Worm (Caenorhabditis elegans) whole organism, late embryonic: ENCODE measurements around the gene skr-20.

Source experiments
- C08G9.2 ChIP-seq: sonication (generic microtip); optimal IDR thresholded peaks from 2 replicates; lab custom pipeline; 2016; ENCODE audit warnings: mild to moderate bottlenecking, missing genetic modification characterization, moderate library complexity, missing compliant biosample characterization
- ama-1 ChIP-seq: fragments of 150-350 bp; optimal IDR thresholded peaks from 2 replicates; lab custom pipeline; 2014
- ceh-19 ChIP-seq: fragments of 200-800 bp; sonication (Bioruptor generic); optimal IDR thresholded peaks from 2 replicates; lab custom pipeline; 2018; ENCODE audit warnings: mild to moderate bottlenecking, missing genetic modification characterization, missing compliant biosample characterization
- elt-2 ChIP-seq: sonication (generic microtip); optimal IDR thresholded peaks from 2 replicates; lab custom pipeline; 2016; ENCODE audit warnings: missing genetic modification reagents, missing genetic modification characterization, missing compliant biosample characterization
- hlh-15 ChIP-seq: sonication (generic microtip); optimal IDR thresholded peaks from 2 replicates; lab custom pipeline; 2016; ENCODE audit warnings: missing genetic modification characterization, missing compliant biosample characterization
- hlh-30 ChIP-seq: sonication (generic microtip); optimal IDR thresholded peaks from 2 replicates; lab custom pipeline; 2017; ENCODE audit warnings: antibody characterized with exemption, missing genetic modification characterization, missing compliant biosample characterization; ENCODE audit not compliant: insufficient read depth
- mec-3 ChIP-seq: sonication (generic microtip); optimal IDR thresholded peaks from 2 replicates; lab custom pipeline; 2016; ENCODE audit warnings: borderline replicate concordance, missing genetic modification characterization, missing compliant biosample characterization
- nfya-1 ChIP-seq: sonication (generic microtip); optimal IDR thresholded peaks from 2 replicates; lab custom pipeline; 2017; ENCODE audit warnings: missing genetic modification characterization, mild to moderate bottlenecking, missing compliant biosample characterization, antibody characterized with exemption, moderate library complexity
- pax-1 ChIP-seq: fragments of 150-350 bp; optimal IDR thresholded peaks from 2 replicates; lab custom pipeline; 2014; ENCODE audit warnings: missing biosample characterization, missing genetic modification characterization
- pqm-1 ChIP-seq: sonication (generic microtip); optimal IDR thresholded peaks from 2 replicates; lab custom pipeline; 2016; ENCODE audit warnings: missing genetic modification characterization, missing compliant biosample characterization
- ref-2 ChIP-seq: sonication (generic microtip); optimal IDR thresholded peaks from 2 replicates; lab custom pipeline; 2016; ENCODE audit warnings: missing genetic modification characterization, missing compliant biosample characterization
- rnt-1 ChIP-seq: sonication (generic microtip); optimal IDR thresholded peaks from 2 replicates; lab custom pipeline; 2016; ENCODE audit warnings: missing genetic modification characterization, missing compliant biosample characterization
- unc-55 ChIP-seq: sonication (generic microtip); optimal IDR thresholded peaks from 2 replicates; lab custom pipeline; 2017; ENCODE audit warnings: missing biosample characterization, missing genetic modification reagents, missing genetic modification characterization

ce11 chrX:13221357-13221756 is 2.0 kb downstream of the skr-20 start, which contains the start of gene asp-4:
- TF ChIP-seq rnt-1 (tag; lab: Kevin White, UChicago) (no peak), pqm-1 (tag; lab: Kevin White, UChicago) (no peak), mec-3 (tag; lab: Kevin White, UChicago) (no peak), hlh-15 (no peak), hlh-30 (tag; lab: Kevin White, UChicago) (no peak), pax-1 (tag; lab: Kevin White, UChicago) (no peak), ama-1 (lab: Kevin White, UChicago) (no peak), C08G9.2 (tag; lab: Kevin White, UChicago) (no peak), nfya-1 (no peak), ref-2 (no peak), ceh-19 (GFP tag; lab: Kevin White, UChicago) (no peak), unc-55 (GFP tag; lab: Kevin White, UChicago) (no peak), elt-2 (tag; lab: Kevin White, UChicago) (no peak)
